Worm (Caenorhabditis elegans) whole organism, young adult: ENCODE data around the gene Y67D8C.7.

Source experiments
- F22D6.2 ChIP-seq: sonication (generic microtip); optimal IDR thresholded peaks from 2 replicates; lab custom pipeline; 2016; ENCODE audit warnings: mild to moderate bottlenecking, missing genetic modification characterization, missing compliant biosample characterization
- K11D2.4 ChIP-seq: fragments of 200-800 bp; sonication (Bioruptor generic); IDR thresholded peaks from 2 replicates; pipeline ENCODE4 v1.3.6; 2022; ENCODE audit warnings: missing genetic modification reagents, missing genetic modification characterization, missing compliant biosample characterization
- egl-18 ChIP-seq: fragments of 200-800 bp; sonication (Bioruptor generic); IDR thresholded peaks from 2 replicates; pipeline ENCODE4 v1.3.6; 2022; ENCODE audit warnings: missing genetic modification reagents, missing genetic modification characterization, missing compliant biosample characterization
- sea-2 ChIP-seq: fragments of 200-800 bp; sonication (Bioruptor generic); IDR thresholded peaks from 2 replicates; pipeline ENCODE4 v1.3.6; 2022; ENCODE audit warnings: missing genetic modification characterization, missing compliant biosample characterization
- snpc-1.1 ChIP-seq: sonication (generic microtip); optimal IDR thresholded peaks from 2 replicates; lab custom pipeline; 2017; ENCODE audit warnings: missing genetic modification characterization, mild to moderate bottlenecking, missing compliant biosample characterization, antibody characterized with exemption, moderate library complexity, missing genotype, missing genetic modification reagents; ENCODE audit not compliant: insufficient read depth
- somi-1 ChIP-seq: fragments of 200-800 bp; sonication (Bioruptor generic); optimal IDR thresholded peaks from 2 replicates; lab custom pipeline; 2018; ENCODE audit warnings: mild to moderate bottlenecking, missing genetic modification characterization, missing compliant biosample characterization
- unc-130 ChIP-seq: sonication (generic microtip); optimal IDR thresholded peaks from 2 replicates; lab custom pipeline; 2016; ENCODE audit warnings: missing genetic modification reagents, missing genetic modification characterization, missing compliant biosample characterization

DNA sequence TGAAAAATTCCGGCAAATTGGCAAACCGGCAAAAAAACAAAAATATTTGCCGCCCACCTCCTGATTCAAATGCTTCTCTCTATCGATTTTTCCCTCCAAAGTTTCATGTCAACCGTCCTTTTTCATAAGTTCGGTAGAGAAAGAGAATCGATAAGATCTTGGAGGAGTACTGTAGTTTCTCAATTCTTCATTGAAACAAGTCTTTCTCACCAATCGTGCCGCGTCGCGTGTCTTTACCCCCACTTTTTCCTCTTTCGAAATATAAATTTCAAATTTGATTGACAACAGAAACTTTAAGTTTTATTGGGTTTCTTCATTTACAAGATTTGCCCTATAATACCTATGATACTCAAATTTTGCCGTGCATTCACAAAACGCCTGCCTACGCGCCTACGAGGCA lies 48.1 kb downstream of the Y67D8C.7 start:
- TF ChIP-seq somi-1 (GFP tag; lab: Kevin White, UChicago), result no peak
- no peak for TF ChIP-seq unc-130
- no peak for TF ChIP-seq K11D2.4 (GFP tag; lab: Robert Waterston, UW)
- TF ChIP-seq snpc-1.1 (tag; lab: Kevin White, UChicago), result no peak
- TF ChIP-seq sea-2, result no peak
- no peak for TF ChIP-seq F22D6.2
- no peak for TF ChIP-seq egl-18
